Fruit fly (Drosophila melanogaster) whole organism: ENCODE results near the gene Parg.

Experiments used
- CG8478 ChIP-seq: fragments of >200 bp; optimal IDR thresholded peaks from 2 replicates; lab custom pipeline; 2018; ENCODE audit warnings: inconsistent platforms
- Dll ChIP-seq: fragments of >200 bp; optimal IDR thresholded peaks from 2 replicates; lab custom pipeline; 2017
- EcR ChIP-seq, 2 experiments: fragments of >200 bp; optimal IDR thresholded peaks; 2 replicates each; lab custom pipeline; 2017; ENCODE audit warnings: missing biosample characterization in 2 of 2, missing genetic modification characterization in 2 of 2, missing genetic modification reagents in 2 of 2
- pan ChIP-seq: fragments of >200 bp; optimal IDR thresholded peaks from 2 replicates; lab custom pipeline; 2017
- psq ChIP-seq: fragments of >200 bp; optimal IDR thresholded peaks from 2 replicates; lab custom pipeline; 2017
- usp ChIP-seq: fragments of >200 bp; optimal IDR thresholded peaks from 2 replicates; lab custom pipeline; 2017; ENCODE audit warnings: missing biosample characterization, missing genetic modification characterization, mixed read lengths

Parg gene

dm6 chrX:3671469-3672094 lies at the start of gene Parg, which contains the start of gene Mnt:
Parg (minus strand) TSS chrX:3671502.
Mnt (plus strand) TSS chrX:3671801.
- TF ChIP-seq pan (lab: Kevin White, UChicago) (no peak), psq (no peak)

- TF ChIP-seq EcR (GFP tag; optimal IDR thresholded peaks at IDR 0.05; lab: Kevin White, UChicago): no peak
Measured at dm6 chrX:3720176-3720981, 49.1 kb upstream of the Parg start.

- TF ChIP-seq Dll (no peak), CG8478 (no peak), psq (no peak), usp (no peak), EcR (GFP tag; optimal IDR thresholded peaks at IDR 0.05; lab: Kevin White, UChicago) (no peak), pan (lab: Kevin White, UChicago) (no peak)
Measured at dm6 chrX:3719480-3720064, 48.3 kb upstream of the Parg start, which contains the start of the genes Rala and Tlk. Rala (minus strand) TSS chrX:3719635. Tlk (plus strand) TSS chrX:3720007.

dm6 chrX:3718592-3719267 lies 47.4 kb upstream of the Parg start:
- no peak for TF ChIP-seq usp

dm6 chrX:3715616-3716015 lies 44.3 kb upstream of the Parg start:
- TF ChIP-seq CG8478 (no peak), EcR (GFP tag; optimal IDR thresholded peaks at IDR 0.05; lab: Kevin White, UChicago) (peak in 1 of 2 experiments; percentile 48), psq (no peak), pan (lab: Kevin White, UChicago) (no peak), usp (no peak)

dm6 chrX:3714020-3714419 lies 42.7 kb upstream of the Parg start:
- TF ChIP-seq psq (no peak), CG8478 (no peak), usp (no peak), Dll (no peak), EcR (GFP tag; optimal IDR thresholded peaks at IDR 0.05; lab: Kevin White, UChicago) (no peak), pan (lab: Kevin White, UChicago) (no peak)

- TF ChIP-seq Dll (no peak), EcR (GFP tag; optimal IDR thresholded peaks at IDR 0.05; lab: Kevin White, UChicago) (peak in 1 of 2 experiments; percentile 31)
Measured at dm6 chrX:3710531-3711084, 39.3 kb upstream of the Parg start.

dm6 chrX:3704204-3704660 lies 32.9 kb upstream of the Parg start:
- no peak for TF ChIP-seq psq
- TF ChIP-seq pan (lab: Kevin White, UChicago): no peak
- no peak for TF ChIP-seq usp
- no peak for TF ChIP-seq CG8478
- no peak for TF ChIP-seq EcR (GFP tag; optimal IDR thresholded peaks at IDR 0.05; lab: Kevin White, UChicago)
- TF ChIP-seq Dll: no peak

dm6 chrX:3696540-3697206 lies 25.4 kb upstream of the Parg start:
- no peak for TF ChIP-seq pan (lab: Kevin White, UChicago)
- no peak for TF ChIP-seq Dll
- TF ChIP-seq psq: no peak
- TF ChIP-seq usp: no peak
- no peak for TF ChIP-seq EcR (GFP tag; optimal IDR thresholded peaks at IDR 0.05; lab: Kevin White, UChicago)
- no peak for TF ChIP-seq CG8478

- peak; percentile 70 to 88 for TF ChIP-seq EcR (GFP tag; optimal IDR thresholded peaks at IDR 0.05; lab: Kevin White, UChicago)
- TF ChIP-seq pan (lab: Kevin White, UChicago): no peak
- TF ChIP-seq Dll: no peak
Measured at dm6 chrX:3695151-3695988, 24.1 kb upstream of the Parg start.

- TF ChIP-seq Dll (peak; percentile 70), pan (lab: Kevin White, UChicago) (no peak)
Measured at dm6 chrX:3694770-3695145, 23.5 kb upstream of the Parg start.
